Fruit fly (Drosophila melanogaster) whole organism, embryonic: ENCODE measurements around the gene sbr.

Experiments used
- Atf-2 ChIP-seq: fragments of 200-800 bp; sonication (Bioruptor generic); optimal IDR thresholded peaks from 2 replicates; lab custom pipeline; 2016; ENCODE audit warnings: missing biosample characterization, missing genetic modification characterization
- BtbVII ChIP-seq: fragments of 200-800 bp; sonication (Bioruptor generic); optimal IDR thresholded peaks from 3 replicates; lab custom pipeline; 2017; ENCODE audit warnings: missing biosample characterization, mild to moderate bottlenecking, missing genetic modification characterization
- CG10654 ChIP-seq: fragments of 200-800 bp; sonication (Bioruptor generic); optimal IDR thresholded peaks from 2 replicates; lab custom pipeline; 2016; ENCODE audit warnings: missing biosample characterization, missing genetic modification characterization
- CG12071 ChIP-seq: fragments of 200-800 bp; sonication (Bioruptor generic); optimal IDR thresholded peaks from 3 replicates; lab custom pipeline; 2018; ENCODE audit warnings: missing biosample characterization, mild to moderate bottlenecking, missing genetic modification characterization
- CG12299 ChIP-seq: fragments of 200-800 bp; sonication (Bioruptor generic); optimal IDR thresholded peaks from 2 replicates; lab custom pipeline; 2018; ENCODE audit warnings: missing biosample characterization, mild to moderate bottlenecking, missing genetic modification characterization
- CG1233 ChIP-seq: fragments of 200-800 bp; sonication (Bioruptor generic); optimal IDR thresholded peaks from 4 replicates; lab custom pipeline; 2018; ENCODE audit warnings: missing biosample characterization, mild to moderate bottlenecking, missing genetic modification characterization
- CG12769 ChIP-seq: fragments of 200-800 bp; sonication (Bioruptor generic); optimal IDR thresholded peaks from 2 replicates; lab custom pipeline; 2019; ENCODE audit warnings: missing biosample characterization, mild to moderate bottlenecking, missing genetic modification characterization, moderate library complexity
- CG12942 ChIP-seq: fragments of 200-800 bp; sonication (Bioruptor generic); optimal IDR thresholded peaks from 3 replicates; lab custom pipeline; 2016; ENCODE audit warnings: missing biosample characterization, missing genetic modification characterization
- CG13624 ChIP-seq: fragments of 200-800 bp; sonication (Bioruptor generic); optimal IDR thresholded peaks from 2 replicates; lab custom pipeline; 2016; ENCODE audit warnings: missing biosample characterization, missing genetic modification characterization
- CG13775 ChIP-seq: fragments of 200-800 bp; sonication (Bioruptor generic); optimal IDR thresholded peaks from 3 replicates; lab custom pipeline; 2017; ENCODE audit warnings: missing biosample characterization, mild to moderate bottlenecking, missing genetic modification characterization
- CG1529 ChIP-seq: fragments of 200-800 bp; sonication (Bioruptor generic); optimal IDR thresholded peaks from 3 replicates; lab custom pipeline; 2018; ENCODE audit warnings: missing biosample characterization, missing genetic modification characterization
- CG2129 ChIP-seq: fragments of 200-800 bp; sonication (Bioruptor generic); IDR thresholded peaks from 2 replicates; pipeline ENCODE4 v1.3.6; 2022; ENCODE audit warnings: missing biosample characterization, missing genetic modification characterization; ENCODE audit not compliant: partially characterized antibody
- CG30403 ChIP-seq: fragments of 200-800 bp; sonication (Bioruptor generic); optimal IDR thresholded peaks from 3 replicates; lab custom pipeline; 2016; ENCODE audit warnings: missing biosample characterization, missing genetic modification characterization
- CG31365 ChIP-seq: fragments of 200-800 bp; sonication (Bioruptor generic); optimal IDR thresholded peaks from 2 replicates; lab custom pipeline; 2018; ENCODE audit warnings: missing biosample characterization, mild to moderate bottlenecking, missing genetic modification characterization
- CG3407 ChIP-seq: fragments of 200-800 bp; sonication (Bioruptor generic); optimal IDR thresholded peaks from 2 replicates; lab custom pipeline; 2018; ENCODE audit warnings: missing biosample characterization, mild to moderate bottlenecking, missing genetic modification characterization
- CG3847 ChIP-seq: fragments of 200-800 bp; sonication (Bioruptor generic); IDR thresholded peaks from 2 replicates; pipeline ENCODE4 v1.3.6; 2022; ENCODE audit warnings: missing biosample characterization, missing genetic modification characterization
- CG42726 ChIP-seq: fragments of 200-800 bp; sonication (Bioruptor generic); IDR thresholded peaks from 2 replicates; pipeline ENCODE4 v1.3.6; 2022; ENCODE audit warnings: missing biosample characterization, missing genetic modification characterization; ENCODE audit not compliant: partially characterized antibody
- CG6765 ChIP-seq: fragments of 200-800 bp; sonication (Bioruptor generic); optimal IDR thresholded peaks from 3 replicates; lab custom pipeline; 2017; ENCODE audit warnings: missing biosample characterization, mild to moderate bottlenecking, missing genetic modification characterization
- CG7357 ChIP-seq: fragments of 200-800 bp; sonication (Bioruptor generic); IDR thresholded peaks from 3 replicates; pipeline ENCODE4 v1.3.6; 2022; ENCODE audit warnings: missing biosample characterization, missing genetic modification characterization
- CG7839 ChIP-seq: fragments of 200-800 bp; sonication (Bioruptor generic); optimal IDR thresholded peaks from 3 replicates; lab custom pipeline; 2018; ENCODE audit warnings: missing biosample characterization, mild to moderate bottlenecking, missing genetic modification characterization, moderate library complexity
- CG8388 ChIP-seq: fragments of 200-800 bp; sonication (Bioruptor generic); optimal IDR thresholded peaks from 2 replicates; lab custom pipeline; 2019; ENCODE audit warnings: missing biosample characterization, mild to moderate bottlenecking, missing genetic modification characterization, moderate library complexity
- Chrac-16 ChIP-seq: fragments of 200-800 bp; sonication (Bioruptor generic); optimal IDR thresholded peaks from 3 replicates; lab custom pipeline; 2016; ENCODE audit warnings: missing biosample characterization, missing genetic modification characterization
- CkIIα-i1 ChIP-seq: fragments of 200-800 bp; sonication (Bioruptor generic); IDR thresholded peaks from 2 replicates; pipeline ENCODE4 v1.3.6; 2022; ENCODE audit warnings: missing biosample characterization, missing genetic modification characterization
- Dfd ChIP-seq, 2 experiments: fragments of >200 bp; optimal IDR thresholded peaks; 2 replicates each; lab custom pipeline; 2017; ENCODE audit warnings: missing biosample characterization in 2 of 2, missing genetic modification characterization in 2 of 2
- Dip2 ChIP-seq: fragments of 200-800 bp; sonication (Bioruptor generic); IDR thresholded peaks from 2 replicates; pipeline ENCODE4 v1.3.6; 2022; ENCODE audit warnings: missing biosample characterization, missing genetic modification characterization
- Ets65A ChIP-seq: fragments of 200-800 bp; sonication (Bioruptor generic); peaks from one replicate; lab custom pipeline; 2016; ENCODE audit warnings: missing biosample characterization, missing genetic modification characterization
- GATAe ChIP-seq: fragments of 200-800 bp; sonication (Bioruptor generic); conservative IDR thresholded peaks from 2 replicates; pipeline ENCODE4 v1.3.6; 2022; ENCODE audit warnings: missing biosample characterization, missing genetic modification characterization
- Gug ChIP-seq: fragments of 200-800 bp; sonication (Bioruptor generic); IDR thresholded peaks from 4 replicates; pipeline ENCODE4 v1.3.6; 2022; ENCODE audit warnings: missing biosample characterization, missing genetic modification characterization
- Hand ChIP-seq: fragments of 200-800 bp; sonication (Bioruptor generic); optimal IDR thresholded peaks from 2 replicates; lab custom pipeline; 2017; ENCODE audit warnings: mild to moderate bottlenecking, missing biosample characterization, missing genetic modification reagents, missing genetic modification characterization
- Hr39 ChIP-seq: fragments of >200 bp; optimal IDR thresholded peaks from 2 replicates; lab custom pipeline; 2017
- MESR4 ChIP-seq: fragments of 200-800 bp; sonication (Bioruptor generic); optimal IDR thresholded peaks from 2 replicates; lab custom pipeline; 2018; ENCODE audit warnings: missing biosample characterization, mild to moderate bottlenecking, missing genetic modification characterization, moderate library complexity
- MTF-1 ChIP-seq: fragments of 200-800 bp; sonication (Bioruptor generic); optimal IDR thresholded peaks from 2 replicates; lab custom pipeline; 2018; ENCODE audit warnings: missing biosample characterization, mild to moderate bottlenecking, missing genetic modification characterization, borderline replicate concordance
- Opbp ChIP-seq: fragments of 200-800 bp; sonication (Bioruptor generic); IDR thresholded peaks from 3 replicates; pipeline ENCODE4 v1.3.6; 2022; ENCODE audit warnings: missing biosample characterization, missing genetic modification characterization; ENCODE audit not compliant: partially characterized antibody
- Scr ChIP-seq: fragments of 200-800 bp; sonication (Bioruptor generic); IDR thresholded peaks from 2 replicates; pipeline ENCODE4 v1.3.6; 2022; ENCODE audit warnings: missing biosample characterization, missing genetic modification characterization; ENCODE audit not compliant: partially characterized antibody
- Sry-β ChIP-seq: fragments of 200-800 bp; sonication (Bioruptor generic); optimal IDR thresholded peaks from 2 replicates; lab custom pipeline; 2018; ENCODE audit warnings: missing biosample characterization, mild to moderate bottlenecking, missing genetic modification characterization, moderate library complexity
- aop ChIP-seq: fragments of 200-800 bp; sonication (Bioruptor generic); IDR thresholded peaks from 2 replicates; pipeline ENCODE4 v1.3.6; 2022; ENCODE audit warnings: missing biosample characterization, missing genetic modification characterization
- az2 ChIP-seq: fragments of 200-800 bp; sonication (Bioruptor generic); optimal IDR thresholded peaks from 3 replicates; lab custom pipeline; 2016; ENCODE audit warnings: missing biosample characterization, missing genetic modification characterization
- bcd ChIP-seq: fragments of 200-800 bp; sonication (Bioruptor generic); optimal IDR thresholded peaks from 2 replicates; lab custom pipeline; 2017; ENCODE audit warnings: missing biosample characterization, mild to moderate bottlenecking, missing genetic modification characterization
- bsh ChIP-seq, 2 experiments: fragments of 200-800 bp; sonication (Bioruptor generic); optimal IDR thresholded peaks; 2 replicates each; lab custom pipeline; 2017 to 2018; ENCODE audit warnings: mild to moderate bottlenecking in 2 of 2, missing biosample characterization in 2 of 2, missing genetic modification characterization in 2 of 2, moderate library complexity in 1 of 2
- ems ChIP-seq: fragments of 200-800 bp; sonication (Bioruptor generic); optimal IDR thresholded peaks from 3 replicates; lab custom pipeline; 2016; ENCODE audit warnings: missing biosample characterization, missing genetic modification characterization
- grn ChIP-seq: fragments of 200-800 bp; sonication (Bioruptor generic); optimal IDR thresholded peaks from 3 replicates; lab custom pipeline; 2017; ENCODE audit warnings: missing biosample characterization, missing genetic modification characterization
- ham ChIP-seq: fragments of 200-800 bp; sonication (Bioruptor generic); IDR thresholded peaks from 2 replicates; pipeline ENCODE4 v1.3.6; 2022; ENCODE audit warnings: missing biosample characterization, missing genetic modification characterization
- hth ChIP-seq: fragments of >200 bp; optimal IDR thresholded peaks from 2 replicates; lab custom pipeline; 2017; ENCODE audit warnings: inconsistent platforms
- ken ChIP-seq: fragments of 200-800 bp; sonication (Bioruptor generic); IDR thresholded peaks from 3 replicates; pipeline ENCODE4 v1.3.6; 2022; ENCODE audit warnings: missing biosample characterization, missing genetic modification characterization
- mam ChIP-seq: fragments of 200-800 bp; sonication (Bioruptor generic); optimal IDR thresholded peaks from 3 replicates; lab custom pipeline; 2016; ENCODE audit warnings: missing biosample characterization, missing genetic modification characterization
- nerfin-2 ChIP-seq: fragments of 200-800 bp; sonication (Bioruptor generic); IDR thresholded peaks from 2 replicates; pipeline ENCODE4 v1.3.6; 2022; ENCODE audit warnings: missing biosample characterization, missing genetic modification characterization; ENCODE audit not compliant: partially characterized antibody
- pzg ChIP-seq: fragments of 200-800 bp; sonication (Bioruptor generic); optimal IDR thresholded peaks from 3 replicates; lab custom pipeline; 2018; ENCODE audit warnings: missing biosample characterization, mild to moderate bottlenecking, missing genetic modification characterization, moderate library complexity
- slou ChIP-seq: fragments of 200-800 bp; sonication (Bioruptor generic); optimal IDR thresholded peaks from 3 replicates; lab custom pipeline; 2016; ENCODE audit warnings: missing biosample characterization, missing genetic modification characterization
- slp2 ChIP-seq: fragments of 200-800 bp; sonication (Bioruptor generic); optimal IDR thresholded peaks from 2 replicates; lab custom pipeline; 2016; ENCODE audit warnings: missing biosample characterization, missing genetic modification characterization
- zf30C ChIP-seq: fragments of 200-800 bp; sonication (Bioruptor generic); optimal IDR thresholded peaks from 3 replicates; lab custom pipeline; 2018; ENCODE audit warnings: missing biosample characterization, mild to moderate bottlenecking, missing genetic modification characterization

The sbr gene

DNA sequence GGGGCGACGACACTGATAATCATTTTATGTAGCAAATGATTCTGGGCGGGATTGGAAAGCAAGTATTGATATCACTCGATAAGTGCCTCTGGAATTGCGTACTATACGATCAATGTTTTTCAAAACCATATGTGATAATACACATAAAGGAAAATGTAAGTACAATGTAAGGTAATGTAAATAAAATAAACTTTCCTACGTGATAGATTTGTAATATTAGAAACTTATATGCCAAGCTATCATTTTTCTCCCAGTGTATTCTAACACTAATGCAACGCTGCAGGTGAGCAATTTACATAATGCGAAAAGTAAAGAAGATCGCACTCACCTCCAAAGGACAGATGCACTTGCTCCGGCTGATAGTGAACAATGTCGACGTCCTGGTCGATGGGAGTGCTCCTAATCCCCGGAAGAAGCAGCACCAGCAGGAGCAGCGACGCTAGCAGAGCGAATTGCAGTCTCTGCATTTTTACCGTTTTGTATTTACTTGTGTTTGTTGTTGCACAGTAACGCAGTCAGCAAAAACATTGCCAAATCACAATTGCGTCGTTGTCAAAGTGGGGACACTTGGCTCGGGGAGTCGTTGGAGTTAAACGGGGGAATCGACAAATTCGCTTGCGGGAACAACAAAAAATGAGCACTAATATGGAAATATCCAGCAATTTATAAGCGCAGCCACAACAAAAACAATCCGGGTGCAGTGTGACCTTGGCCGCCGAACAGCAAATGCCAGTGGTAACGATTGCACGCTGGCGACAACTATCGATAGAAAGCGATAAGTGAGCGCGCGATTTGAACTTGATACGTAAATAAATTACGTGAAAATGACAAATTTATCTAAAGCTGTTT lies 30.4 kb upstream of the sbr start, which contains the start of gene CG1637 (continued):
- no peak for TF ChIP-seq Hr39
- TF ChIP-seq Dfd (GFP tag; optimal IDR thresholded peaks at IDR 0.05; lab: Kevin White, UChicago): no peak
- TF ChIP-seq hth (lab: Kevin White, UChicago): no peak
- TF ChIP-seq Chrac-16 (GFP tag; lab: Kevin White, UChicago): no peak
- TF ChIP-seq Opbp (GFP tag; lab: Robert Waterston, UW): peak; percentile 70; the same call in 2 of the 3 replicates
- TF ChIP-seq slou: no peak
- peak; percentile 76 for TF ChIP-seq Scr (GFP tag; lab: Robert Waterston, UW)
- no peak for TF ChIP-seq CG3407 (GFP tag; lab: Kevin White, UChicago)
- TF ChIP-seq CG42726 (GFP tag; lab: Robert Waterston, UW): peak; percentile 51; the same call in 1 of the 2 replicates
- no peak for TF ChIP-seq CG7839
- no peak for TF ChIP-seq CG1529 (GFP tag; lab: Kevin White, UChicago)
- TF ChIP-seq Ets65A (GFP tag; lab: Kevin White, UChicago): no peak
- no peak for TF ChIP-seq MTF-1 (GFP tag; lab: Kevin White, UChicago)
- TF ChIP-seq CG10654 (GFP tag; lab: Kevin White, UChicago): no peak
- TF ChIP-seq ken: no peak
- TF ChIP-seq bcd: no peak
- peak; percentile 70 for TF ChIP-seq pzg (GFP tag; lab: Kevin White, UChicago)
- TF ChIP-seq bsh (GFP tag; optimal IDR thresholded peaks at IDR 0.05; lab: Kevin White, UChicago): peak in 1 of 2 experiments; percentile 24
- TF ChIP-seq ham (GFP tag; lab: Robert Waterston, UW): no peak
- no peak for TF ChIP-seq ems (GFP tag; lab: Kevin White, UChicago)
- TF ChIP-seq BtbVII (GFP tag; lab: Kevin White, UChicago): no peak
- no peak for TF ChIP-seq CG1233 (GFP tag; lab: Kevin White, UChicago)
- no peak for TF ChIP-seq grn
- TF ChIP-seq Sry-β (GFP tag; lab: Kevin White, UChicago): peak; percentile 62
- no peak for TF ChIP-seq GATAe (GFP tag; lab: Robert Waterston, UW)
- TF ChIP-seq CG8388 (GFP tag; lab: Kevin White, UChicago): no peak
- no peak for TF ChIP-seq CG30403
- TF ChIP-seq CG3847 (GFP tag; lab: Robert Waterston, UW): 0 out of 2 replicates have a peak, but pooled peaks have one; percentile 14
- TF ChIP-seq Gug (GFP tag; lab: Robert Waterston, UW): no peak
- TF ChIP-seq Atf-2 (GFP tag; lab: Kevin White, UChicago): no peak
- TF ChIP-seq CG12299 (tag; lab: Kevin White, UChicago): no peak
- no peak for TF ChIP-seq CG12769 (tag; lab: Kevin White, UChicago)
- no peak for TF ChIP-seq aop (GFP tag; lab: Robert Waterston, UW)
- peak; percentile 64 for TF ChIP-seq MESR4
- TF ChIP-seq mam: no peak
- no peak for TF ChIP-seq CkIIα-i1 (GFP tag; lab: Robert Waterston, UW)
- no peak for TF ChIP-seq CG2129
- no peak for TF ChIP-seq CG6765 (GFP tag; lab: Kevin White, UChicago)
- no peak for TF ChIP-seq nerfin-2
- TF ChIP-seq CG12942 (GFP tag; lab: Kevin White, UChicago): no peak
- no peak for TF ChIP-seq CG12071
- TF ChIP-seq Hand (GFP tag; lab: Kevin White, UChicago): no peak
- no peak for TF ChIP-seq CG7357 (GFP tag; lab: Robert Waterston, UW)
- TF ChIP-seq slp2 (GFP tag; lab: Kevin White, UChicago): no peak
- no peak for TF ChIP-seq CG13624
- peak; percentile 6 for TF ChIP-seq az2 (GFP tag; lab: Kevin White, UChicago)
- TF ChIP-seq CG13775 (GFP tag; lab: Kevin White, UChicago): no peak
- no peak for TF ChIP-seq Dip2 (GFP tag; lab: Robert Waterston, UW)
- TF ChIP-seq CG31365 (tag; lab: Kevin White, UChicago): no peak
- TF ChIP-seq zf30C (GFP tag; lab: Kevin White, UChicago): peak; percentile 62
